Fruit fly (Drosophila melanogaster) Kc167 (cell line): Measurements from ENCODE around the gene Elp3.

Source experiments
- Myc ChIP-seq: fragments of >200 bp; optimal IDR thresholded peaks from 2 replicates; lab custom pipeline; 2017; ENCODE audit warnings: missing external identifiers
- Sin3A ChIP-seq: fragments of >200 bp; optimal IDR thresholded peaks from 2 replicates; lab custom pipeline; 2018; ENCODE audit warnings: missing external identifiers
- h ChIP-seq: fragments of >200 bp; optimal IDR thresholded peaks from 3 replicates; lab custom pipeline; 2018; ENCODE audit warnings: missing external identifiers
- insv ChIP-seq: fragments of >200 bp; optimal IDR thresholded peaks from 3 replicates; lab custom pipeline; 2018; ENCODE audit warnings: missing external identifiers
- psq ChIP-seq: fragments of >200 bp; optimal IDR thresholded peaks from 2 replicates; lab custom pipeline; 2017; ENCODE audit warnings: missing external identifiers
- ttk ChIP-seq: sonication (Bioruptor generic); optimal IDR thresholded peaks from 2 replicates; lab custom pipeline; 2017; ENCODE audit warnings: missing external identifiers

Gene Elp3

dm6 chr2L:4475422-4475821 is 30.9 kb downstream of the Elp3 start:
- no peak for TF ChIP-seq insv (lab: Kevin White, UChicago)
- TF ChIP-seq Myc (lab: Kevin White, UChicago), result no peak

- TF ChIP-seq h (lab: Kevin White, UChicago) (no peak), insv (lab: Kevin White, UChicago) (no peak), Myc (lab: Kevin White, UChicago) (no peak), Sin3A (no peak), ttk (lab: Kevin White, UChicago) (no peak), psq (lab: Kevin White, UChicago) (no peak)
Measured at dm6 chr2L:4476672-4477273, 32.2 kb downstream of the Elp3 start, which contains the start of gene ine. TSS of gene ine (minus strand) at chr2L:4477022.

dm6 chr2L:4477978-4478377 is 33.4 kb downstream of the Elp3 start:
- TF ChIP-seq psq (lab: Kevin White, UChicago) (no peak), Sin3A (no peak)
